Fruit fly (Drosophila melanogaster) whole organism, embryonic: ENCODE measurements around the gene Hpd.

ENCODE experiments used
- ATbp ChIP-seq: fragments of 200-800 bp; sonication (Bioruptor generic); optimal IDR thresholded peaks from 2 replicates; lab custom pipeline; 2017; ENCODE audit warnings: missing biosample characterization, mild to moderate bottlenecking, missing genetic modification characterization, missing genetic modification reagents
- CG1024 ChIP-seq: fragments of 200-800 bp; sonication (Bioruptor generic); IDR thresholded peaks from 2 replicates; pipeline ENCODE4 v1.3.6; 2022; ENCODE audit warnings: missing biosample characterization, missing genetic modification characterization
- CG10462 ChIP-seq: fragments of 200-800 bp; sonication (Bioruptor generic); optimal IDR thresholded peaks from 2 replicates; lab custom pipeline; 2016; ENCODE audit warnings: missing biosample characterization, missing genetic modification characterization
- CG10543 ChIP-seq: fragments of 200-800 bp; sonication (Bioruptor generic); optimal IDR thresholded peaks from 3 replicates; lab custom pipeline; 2017; ENCODE audit warnings: missing biosample characterization, mild to moderate bottlenecking, missing genetic modification characterization, moderate library complexity
- CG11085 ChIP-seq: fragments of 200-800 bp; sonication (Bioruptor generic); IDR thresholded peaks from 2 replicates; pipeline ENCODE4 v1.3.6; 2022; ENCODE audit warnings: missing biosample characterization, missing genetic modification characterization
- CG11504 ChIP-seq: fragments of 200-800 bp; sonication (Bioruptor generic); optimal IDR thresholded peaks from 3 replicates; lab custom pipeline; 2019; ENCODE audit warnings: missing biosample characterization, mild to moderate bottlenecking, missing genetic modification characterization, moderate library complexity
- CG12104 ChIP-seq: fragments of 200-800 bp; sonication (Bioruptor generic); optimal IDR thresholded peaks from 3 replicates; lab custom pipeline; 2016; ENCODE audit warnings: missing biosample characterization, missing genetic modification characterization
- CG12219 ChIP-seq: fragments of 200-800 bp; sonication (Bioruptor generic); optimal IDR thresholded peaks from 3 replicates; lab custom pipeline; 2018; ENCODE audit warnings: missing biosample characterization, mild to moderate bottlenecking, missing genetic modification characterization
- CG1529 ChIP-seq: fragments of 200-800 bp; sonication (Bioruptor generic); optimal IDR thresholded peaks from 3 replicates; lab custom pipeline; 2018; ENCODE audit warnings: missing biosample characterization, missing genetic modification characterization
- CG1647 ChIP-seq: fragments of 200-800 bp; sonication (Bioruptor generic); optimal IDR thresholded peaks from 3 replicates; lab custom pipeline; 2016; ENCODE audit warnings: missing biosample characterization, missing genetic modification characterization
- CG16779 ChIP-seq: fragments of 200-800 bp; sonication (Bioruptor generic); IDR thresholded peaks from 2 replicates; pipeline ENCODE4 v1.3.6; 2022; ENCODE audit warnings: missing biosample characterization, missing genetic modification characterization
- CG16863 ChIP-seq: fragments of 200-800 bp; sonication (Bioruptor generic); optimal IDR thresholded peaks from 3 replicates; lab custom pipeline; 2016; ENCODE audit warnings: missing biosample characterization, missing genetic modification characterization
- CG18764 ChIP-seq: fragments of 200-800 bp; sonication (Bioruptor generic); optimal IDR thresholded peaks from 3 replicates; lab custom pipeline; 2016; ENCODE audit warnings: missing biosample characterization, missing genetic modification characterization
- CG7987 ChIP-seq: fragments of 200-800 bp; sonication (Bioruptor generic); optimal IDR thresholded peaks from 2 replicates; lab custom pipeline; 2018; ENCODE audit warnings: missing biosample characterization, mild to moderate bottlenecking, missing genetic modification characterization, moderate library complexity
- CG8388 ChIP-seq: fragments of 200-800 bp; sonication (Bioruptor generic); optimal IDR thresholded peaks from 2 replicates; lab custom pipeline; 2019; ENCODE audit warnings: missing biosample characterization, mild to moderate bottlenecking, missing genetic modification characterization, moderate library complexity
- CG8478 ChIP-seq: fragments of >200 bp; optimal IDR thresholded peaks from 2 replicates; lab custom pipeline; 2018
- CG8765 ChIP-seq: fragments of 200-800 bp; sonication (Bioruptor generic); IDR thresholded peaks from 2 replicates; pipeline ENCODE4 v1.3.6; 2022; ENCODE audit warnings: missing biosample characterization, missing genetic modification characterization
- CHES-1-like ChIP-seq: fragments of 200-800 bp; sonication (Bioruptor generic); optimal IDR thresholded peaks from 2 replicates; lab custom pipeline; 2016; ENCODE audit warnings: missing biosample characterization, missing genetic modification characterization
- Chrac-16 ChIP-seq: fragments of 200-800 bp; sonication (Bioruptor generic); optimal IDR thresholded peaks from 3 replicates; lab custom pipeline; 2016; ENCODE audit warnings: missing biosample characterization, missing genetic modification characterization
- CkIIα-i1 ChIP-seq: fragments of 200-800 bp; sonication (Bioruptor generic); IDR thresholded peaks from 2 replicates; pipeline ENCODE4 v1.3.6; 2022; ENCODE audit warnings: missing biosample characterization, missing genetic modification characterization
- CoRest ChIP-seq: fragments of 200-800 bp; sonication (Bioruptor generic); optimal IDR thresholded peaks from 3 replicates; lab custom pipeline; 2018; ENCODE audit warnings: missing biosample characterization, mild to moderate bottlenecking, missing genetic modification characterization, moderate library complexity
- CrebB ChIP-seq: fragments of 200-800 bp; sonication (Bioruptor generic); optimal IDR thresholded peaks from 3 replicates; lab custom pipeline; 2018; ENCODE audit warnings: missing biosample characterization, mild to moderate bottlenecking, missing genetic modification characterization
- Dbx ChIP-seq: fragments of 200-800 bp; sonication (Bioruptor generic); IDR thresholded peaks from 3 replicates; pipeline ENCODE4 v1.3.6; 2022; ENCODE audit warnings: missing biosample characterization, missing genetic modification characterization
- Drgx ChIP-seq: fragments of 200-800 bp; sonication (Bioruptor generic); IDR thresholded peaks from 2 replicates; pipeline ENCODE4 v1.3.6; 2022; ENCODE audit warnings: missing biosample characterization, missing genetic modification characterization
- HLH3B ChIP-seq: fragments of 200-800 bp; sonication (Bioruptor generic); IDR thresholded peaks from 2 replicates; pipeline ENCODE4 v1.3.6; 2022; ENCODE audit warnings: missing biosample characterization, missing genetic modification characterization
- Hr39 ChIP-seq: fragments of >200 bp; optimal IDR thresholded peaks from 2 replicates; lab custom pipeline; 2017
- Kr ChIP-seq: fragments of 200-800 bp; sonication (Bioruptor generic); optimal IDR thresholded peaks from 2 replicates; lab custom pipeline; 2017; ENCODE audit warnings: missing biosample characterization, mild to moderate bottlenecking, missing genetic modification characterization
- Lim3 ChIP-seq: fragments of 200-800 bp; sonication (Bioruptor generic); IDR thresholded peaks from 2 replicates; pipeline ENCODE4 v1.3.6; 2022; ENCODE audit warnings: missing biosample characterization, missing genetic modification characterization
- MESR4 ChIP-seq: fragments of 200-800 bp; sonication (Bioruptor generic); optimal IDR thresholded peaks from 2 replicates; lab custom pipeline; 2018; ENCODE audit warnings: missing biosample characterization, mild to moderate bottlenecking, missing genetic modification characterization, moderate library complexity
- Mrtf ChIP-seq: fragments of 200-800 bp; sonication (Bioruptor generic); IDR thresholded peaks from 3 replicates; pipeline ENCODE4 v1.3.6; 2022; ENCODE audit warnings: missing biosample characterization, missing genetic modification characterization
- Oli ChIP-seq: fragments of 200-800 bp; sonication (Bioruptor generic); optimal IDR thresholded peaks from 2 replicates; lab custom pipeline; 2018; ENCODE audit warnings: missing biosample characterization, mild to moderate bottlenecking, missing genetic modification characterization, moderate library complexity
- PHDP ChIP-seq: fragments of 200-800 bp; sonication (Bioruptor generic); optimal IDR thresholded peaks from 3 replicates; lab custom pipeline; 2018; ENCODE audit warnings: missing biosample characterization, mild to moderate bottlenecking, missing genetic modification characterization, moderate library complexity
- Pdp1 ChIP-seq, 2 experiments: fragments of 200-800 bp; sonication (Bioruptor generic); optimal IDR thresholded peaks; 3 replicates each; lab custom pipeline; 2016; ENCODE audit warnings: missing biosample characterization in 2 of 2, missing genetic modification characterization in 2 of 2, mild to moderate bottlenecking in 1 of 2, moderate library complexity in 1 of 2
- Side ChIP-seq: fragments of 200-800 bp; sonication (Bioruptor generic); optimal IDR thresholded peaks from 2 replicates; lab custom pipeline; 2016; ENCODE audit warnings: missing biosample characterization, missing genetic modification characterization
- TFAM ChIP-seq: fragments of 200-800 bp; sonication (Bioruptor generic); optimal IDR thresholded peaks from 2 replicates; lab custom pipeline; 2017; ENCODE audit warnings: missing biosample characterization, missing genetic modification characterization, inconsistent platforms
- Xbp1 ChIP-seq: fragments of 200-800 bp; sonication (Bioruptor generic); optimal IDR thresholded peaks from 3 replicates; lab custom pipeline; 2016; ENCODE audit warnings: missing biosample characterization, mild to moderate bottlenecking, missing genetic modification characterization
- ato ChIP-seq: fragments of 200-800 bp; sonication (Bioruptor generic); IDR thresholded peaks from 2 replicates; pipeline ENCODE4 v1.3.6; 2022; ENCODE audit warnings: missing biosample characterization, missing genetic modification characterization; ENCODE audit not compliant: partially characterized antibody
- bcd ChIP-seq: fragments of 200-800 bp; sonication (Bioruptor generic); optimal IDR thresholded peaks from 2 replicates; lab custom pipeline; 2017; ENCODE audit warnings: missing biosample characterization, mild to moderate bottlenecking, missing genetic modification characterization
- eve ChIP-seq, 2 experiments: fragments of >200 bp; optimal IDR thresholded peaks; 2 replicates each; lab custom pipeline; 2017; ENCODE audit warnings: missing biosample characterization in 2 of 2, missing genetic modification characterization in 2 of 2
- fu2 ChIP-seq: fragments of 200-800 bp; sonication (Bioruptor generic); optimal IDR thresholded peaks from 2 replicates; lab custom pipeline; 2016; ENCODE audit warnings: missing biosample characterization, missing genetic modification characterization
- gce ChIP-seq: fragments of 200-800 bp; sonication (Bioruptor generic); IDR thresholded peaks from 3 replicates; pipeline ENCODE4 v1.3.6; 2022; ENCODE audit warnings: missing biosample characterization, missing genetic modification characterization
- grn ChIP-seq: fragments of 200-800 bp; sonication (Bioruptor generic); optimal IDR thresholded peaks from 3 replicates; lab custom pipeline; 2017; ENCODE audit warnings: missing biosample characterization, missing genetic modification characterization
- gsb-n ChIP-seq: fragments of 200-800 bp; sonication (Bioruptor generic); optimal IDR thresholded peaks from 3 replicates; lab custom pipeline; 2018; ENCODE audit warnings: missing biosample characterization, mild to moderate bottlenecking, missing genetic modification characterization
- ind ChIP-seq: fragments of 200-800 bp; sonication (Bioruptor generic); optimal IDR thresholded peaks from 3 replicates; lab custom pipeline; 2016; ENCODE audit warnings: missing biosample characterization, missing genetic modification characterization
- otp ChIP-seq: fragments of 200-800 bp; sonication (Bioruptor generic); IDR thresholded peaks from 3 replicates; pipeline ENCODE4, ENCODE4 v1.3.6; 2022; ENCODE audit warnings: missing biosample characterization, missing genetic modification characterization
- pan ChIP-seq, 4 experiments: fragments of >200 bp in 3 of 4; fragments of 200-800 bp in 1 of 4; sonication (Bioruptor generic) in 1 of 4; optimal IDR thresholded peaks in 3 of 4; IDR thresholded peaks in 1 of 4; 2 replicates each; pipeline versions ENCODE4 v1.3.6 to Lab custom; 2017 to 2022; ENCODE audit warnings: missing biosample characterization in 2 of 4, missing genetic modification characterization in 2 of 4, mixed read lengths in 1 of 4
- sens ChIP-seq: fragments of 200-800 bp; sonication (Bioruptor generic); peaks from one replicate; lab custom pipeline; 2016; ENCODE audit warnings: missing biosample characterization, missing genetic modification characterization
- tgo ChIP-seq: fragments of 200-800 bp; sonication (Bioruptor generic); IDR thresholded peaks from 3 replicates; pipeline ENCODE4 v1.3.6; 2022; ENCODE audit warnings: missing biosample characterization, missing genetic modification characterization
- tll ChIP-seq, 2 experiments: fragments of 200-800 bp in 1 of 2; fragments of >200 bp in 1 of 2; sonication (Bioruptor generic) in 1 of 2; optimal IDR thresholded peaks; 2 replicates each; lab custom pipeline; 2017 to 2019; ENCODE audit warnings: missing biosample characterization in 2 of 2, missing genetic modification characterization in 2 of 2, mild to moderate bottlenecking in 1 of 2, moderate library complexity in 1 of 2
- wdn ChIP-seq: fragments of 200-800 bp; sonication (Bioruptor generic); IDR thresholded peaks from 2 replicates; pipeline ENCODE4 v1.3.6; 2022; ENCODE audit warnings: missing biosample characterization, missing genetic modification characterization

Hpd gene

dm6 chr3L:20401026-20401912, 38.4 kb downstream of the Hpd start, which contains the start of gene trbl (continued):
- TF ChIP-seq TFAM (no peak), CG16779 (GFP tag; lab: Robert Waterston, UW) (no peak), Pdp1 (GFP tag; optimal IDR thresholded peaks at IDR 0.05; lab: Kevin White, UChicago) (no peak), PHDP (tag; lab: Kevin White, UChicago) (peak; percentile 27), CG10462 (GFP tag; lab: Kevin White, UChicago) (no peak), CG7987 (GFP tag; lab: Kevin White, UChicago) (no peak), CG1647 (GFP tag; lab: Kevin White, UChicago) (no peak), CG8478 (lab: Kevin White, UChicago) (peak; percentile 49), CoRest (tag; lab: Kevin White, UChicago) (no peak), HLH3B (GFP tag; lab: Robert Waterston, UW) (no peak), CG8765 (GFP tag; lab: Robert Waterston, UW) (no peak), CHES-1-like (GFP tag; lab: Kevin White, UChicago) (no peak), Chrac-16 (no peak), bcd (GFP tag; lab: Kevin White, UChicago) (no peak), tll (GFP tag; optimal IDR thresholded peaks at IDR 0.05; lab: Kevin White, UChicago) (no peak), CG12219 (GFP tag; lab: Kevin White, UChicago) (peak; percentile 18), ato (peak; percentile 70; the same call in 1 of the 2 replicates), CG11085 (GFP tag; lab: Robert Waterston, UW) (no peak), CG18764 (GFP tag; lab: Kevin White, UChicago) (no peak), gce (GFP tag; lab: Robert Waterston, UW) (no peak), grn (GFP tag; lab: Kevin White, UChicago) (no peak), ATbp (GFP tag; lab: Kevin White, UChicago) (no peak), Hr39 (lab: Kevin White, UChicago) (no peak), CG16863 (GFP tag; lab: Kevin White, UChicago) (no peak), Mrtf (GFP tag; lab: Robert Waterston, UW) (no peak), CG1024 (GFP tag; lab: Robert Waterston, UW) (no peak), wdn (no peak), CkIIα-i1 (GFP tag; lab: Robert Waterston, UW) (no peak), CrebB (peak; percentile 49), Dbx (peak; percentile 58; the same call in 2 of the 3 replicates), tgo (no peak; the same call in 2 of the 3 replicates), CG12104 (GFP tag; lab: Kevin White, UChicago) (no peak), otp (GFP tag; lab: Robert Waterston, UW) (no peak), Lim3 (GFP tag; lab: Robert Waterston, UW) (no peak), ind (GFP tag; lab: Kevin White, UChicago) (no peak), sens (GFP tag; lab: Kevin White, UChicago) (peak; percentile 34), CG11504 (tag; lab: Kevin White, UChicago) (peak; percentile 12), CG1529 (GFP tag; lab: Kevin White, UChicago) (no peak), Kr (GFP tag; lab: Kevin White, UChicago) (peak; percentile 13), MESR4 (GFP tag; lab: Kevin White, UChicago) (peak; percentile 37), Oli (tag; lab: Kevin White, UChicago) (no peak), pan (optimal IDR thresholded peaks at IDR 0.05; lab: Kevin White, UChicago) (no peak), pan (GFP tag; optimal IDR thresholded peaks at IDR 0.05 in 1 of 2, IDR thresholded peaks at IDR 0.05 in 1 of 2) (no peak), Xbp1 (GFP tag; lab: Kevin White, UChicago) (no peak), Side (peak; percentile 21), fu2 (GFP tag; lab: Kevin White, UChicago) (no peak), eve (GFP tag; optimal IDR thresholded peaks at IDR 0.05; lab: Kevin White, UChicago) (no peak), Drgx (GFP tag; lab: Robert Waterston, UW) (no peak), CG8388 (GFP tag; lab: Kevin White, UChicago) (no peak), gsb-n (tag; lab: Kevin White, UChicago) (no peak), CG10543 (GFP tag; lab: Kevin White, UChicago) (peak; percentile 81)
